Worm (Caenorhabditis elegans): Measurements from ENCODE around the gene F46B6.13.

F46B6.13 gene

ce11 chrV:9837679-9838078, 38.7 kb upstream of the F46B6.13 start, which contains the start of gene srsx-21:
srsx-21 (plus strand) TSS chrV:9837979.
- TF ChIP-seq Y5F2A.4 (GFP tag; optimal IDR thresholded peaks at IDR 0.05) (no peak), unc-62 (GFP tag; optimal IDR thresholded peaks at IDR 0.05 in 1 of 2) (peak in 1 of 2 experiments; percentile 59), unc-62 (tag; optimal IDR thresholded peaks at IDR 0.05) (no peak)

- TF ChIP-seq R02D3.7 (tag; optimal IDR thresholded peaks at IDR 0.05) (no peak), mxl-3 (GFP tag; optimal IDR thresholded peaks at IDR 0.05) (no peak), nhr-41 (GFP tag; IDR thresholded peaks at IDR 0.05) (no peak), snpc-4 (tag; optimal IDR thresholded peaks at IDR 0.05) (no peak), daf-12 (tag; optimal IDR thresholded peaks at IDR 0.05) (no peak), zfp-2 (tag; optimal IDR thresholded peaks at IDR 0.05) (no peak), hif-1 (tag; optimal IDR thresholded peaks at IDR 0.05) (no peak), mep-1 (tag; optimal IDR thresholded peaks at IDR 0.05) (no peak), arid-1 (GFP tag; conservative IDR thresholded peaks at IDR 0.05) (no peak), ZK337.2 (GFP tag; IDR thresholded peaks at IDR 0.05) (no peak), lin-13 (GFP tag; optimal IDR thresholded peaks at IDR 0.05) (no peak), ceh-62 (tag; optimal IDR thresholded peaks at IDR 0.05) (no peak), ceh-20 (GFP tag; IDR thresholded peaks at IDR 0.05) (no peak), F44E2.7 (GFP tag; IDR thresholded peaks at IDR 0.05) (no peak), F26F4.8 (GFP tag; conservative IDR thresholded peaks at IDR 0.05) (no peak), php-3 (GFP tag; IDR thresholded peaks at IDR 0.05) (no peak), dmd-6 (GFP tag; IDR thresholded peaks at IDR 0.05) (no peak), ztf-11 (tag; optimal IDR thresholded peaks at IDR 0.05) (no peak), nhr-25 (tag; optimal IDR thresholded peaks at IDR 0.05; ENCODE audit: borderline replicate concordance, insufficient read depth) (no peak), lin-38 (GFP tag; IDR thresholded peaks at IDR 0.05) (no peak)
These were observed 37.0 kb upstream of the F46B6.13 start, which contains the start of gene sru-38 for ce11 chrV:9835945-9836344. sru-38 (minus strand) TSS chrV:9836045.

ce11 chrV:9833900-9834299, 34.9 kb upstream of the F46B6.13 start, which contains the start of gene sru-40:
sru-40 (minus strand) TSS chrV:9834000.
- TF ChIP-seq dmd-8 (GFP tag; IDR thresholded peaks at IDR 0.05) (no peak), php-3 (GFP tag; IDR thresholded peaks at IDR 0.05) (no peak), fos-1 (tag; optimal IDR thresholded peaks at IDR 0.05) (no peak), ceh-28 (tag; optimal IDR thresholded peaks at IDR 0.05) (no peak), egl-27 (tag; optimal IDR thresholded peaks at IDR 0.05) (no peak), lin-1 (GFP tag; IDR thresholded peaks at IDR 0.05) (no peak), F49E8.2 (tag; optimal IDR thresholded peaks at IDR 0.05; ENCODE audit: borderline replicate concordance) (no peak), daf-8 (GFP tag; IDR thresholded peaks at IDR 0.05) (no peak), R02D3.7 (tag; optimal IDR thresholded peaks at IDR 0.05) (no peak)

- no peak for TF ChIP-seq R02D3.7 (tag; optimal IDR thresholded peaks at IDR 0.05)
- no peak for TF ChIP-seq jun-1 (tag; optimal IDR thresholded peaks at IDR 0.05)
- TF ChIP-seq lin-39 (tag; optimal IDR thresholded peaks at IDR 0.05) = no peak
- TF ChIP-seq gei-8 (GFP tag; optimal IDR thresholded peaks at IDR 0.05) = no peak
- no peak for TF ChIP-seq lin-13 (GFP tag; optimal IDR thresholded peaks at IDR 0.05)
- TF ChIP-seq zip-2 (tag; optimal IDR thresholded peaks at IDR 0.05) = no peak
- TF ChIP-seq F49E8.2 (tag; optimal IDR thresholded peaks at IDR 0.05; ENCODE audit: borderline replicate concordance) = no peak
- TF ChIP-seq lin-29 (GFP tag; IDR thresholded peaks at IDR 0.05) = no peak
- no peak for TF ChIP-seq nhr-25 (tag; optimal IDR thresholded peaks at IDR 0.05; ENCODE audit: borderline replicate concordance, insufficient read depth)
- TF ChIP-seq nhr-48 (tag; optimal IDR thresholded peaks at IDR 0.05) = no peak
- no peak for TF ChIP-seq dmd-9 (GFP tag; IDR thresholded peaks at IDR 0.05)
- TF ChIP-seq daf-12 (tag; optimal IDR thresholded peaks at IDR 0.05) = no peak
- TF ChIP-seq zfp-2 (tag; optimal IDR thresholded peaks at IDR 0.05) = no peak
- no peak for TF ChIP-seq Y5F2A.4 (GFP tag; optimal IDR thresholded peaks at IDR 0.05)
- no peak for TF ChIP-seq ctbp-1 (GFP tag; IDR thresholded peaks at IDR 0.05)
- no peak for TF ChIP-seq madf-5 (GFP tag; IDR thresholded peaks at IDR 0.05)
- TF ChIP-seq ztf-7 (tag; optimal IDR thresholded peaks at IDR 0.05) = no peak
- no peak for TF ChIP-seq mdl-1 (tag; optimal IDR thresholded peaks at IDR 0.05)
- no peak for TF ChIP-seq unc-62 (GFP tag; optimal IDR thresholded peaks at IDR 0.05 in 1 of 2)
- TF ChIP-seq unc-62 (tag; optimal IDR thresholded peaks at IDR 0.05) = no peak
These were observed 25.2 kb upstream of the F46B6.13 start, which contains the start of gene str-2 for ce11 chrV:9824149-9824548. str-2 (minus strand) TSS chrV:9824249.
